Worm (Caenorhabditis elegans) whole organism, midembryonic: ENCODE data around the gene K10C2.6.

ENCODE experiments used
- T22C8.4 ChIP-seq: fragments of 200-800 bp; sonication (Bioruptor generic); IDR thresholded peaks from 2 replicates; pipeline ENCODE4 v1.3.6; 2022; ENCODE audit warnings: missing genetic modification characterization, missing compliant biosample characterization
- cog-1 ChIP-seq: sonication (generic microtip); optimal IDR thresholded peaks from 2 replicates; lab custom pipeline; 2016; ENCODE audit warnings: missing genetic modification characterization, missing compliant biosample characterization
- flt-1 ChIP-seq: fragments of 200-800 bp; sonication (Bioruptor generic); IDR thresholded peaks from 2 replicates; pipeline ENCODE4 v1.3.6; 2022; ENCODE audit warnings: missing genetic modification characterization, missing compliant biosample characterization
- klf-2 ChIP-seq: fragments of 200-800 bp; sonication (Bioruptor generic); conservative IDR thresholded peaks from 2 replicates; pipeline ENCODE4 v1.3.6; 2022; ENCODE audit warnings: missing genetic modification reagents, missing genetic modification characterization, missing compliant biosample characterization
- med-1 ChIP-seq: sonication (generic microtip); optimal IDR thresholded peaks from 2 replicates; lab custom pipeline; 2017; ENCODE audit warnings: missing genetic modification characterization, mild to moderate bottlenecking, missing compliant biosample characterization, antibody characterized with exemption, missing genetic modification reagents; ENCODE audit not compliant: insufficient read depth
- ref-1 ChIP-seq: fragments of 200-800 bp; sonication (Bioruptor generic); conservative IDR thresholded peaks from 2 replicates; pipeline ENCODE4 v1.3.6; 2022; ENCODE audit warnings: missing genetic modification reagents, missing genetic modification characterization, missing compliant biosample characterization
- tab-1 ChIP-seq: fragments of 200-800 bp; sonication (Bioruptor generic); IDR thresholded peaks from 2 replicates; pipeline ENCODE4 v1.3.6; 2022; ENCODE audit warnings: missing genetic modification characterization, missing compliant biosample characterization
- ztf-23 ChIP-seq: fragments of 200-800 bp; sonication (Bioruptor generic); IDR thresholded peaks from 2 replicates; pipeline ENCODE4 v1.3.6; 2022; ENCODE audit warnings: missing genetic modification reagents, missing genetic modification characterization, missing compliant biosample characterization
- ztf-29 ChIP-seq: fragments of 200-800 bp; sonication (Bioruptor generic); IDR thresholded peaks from 2 replicates; pipeline ENCODE4 v1.3.6; 2022; ENCODE audit warnings: missing genetic modification reagents, missing genetic modification characterization, missing compliant biosample characterization

The K10C2.6 gene

DNA sequence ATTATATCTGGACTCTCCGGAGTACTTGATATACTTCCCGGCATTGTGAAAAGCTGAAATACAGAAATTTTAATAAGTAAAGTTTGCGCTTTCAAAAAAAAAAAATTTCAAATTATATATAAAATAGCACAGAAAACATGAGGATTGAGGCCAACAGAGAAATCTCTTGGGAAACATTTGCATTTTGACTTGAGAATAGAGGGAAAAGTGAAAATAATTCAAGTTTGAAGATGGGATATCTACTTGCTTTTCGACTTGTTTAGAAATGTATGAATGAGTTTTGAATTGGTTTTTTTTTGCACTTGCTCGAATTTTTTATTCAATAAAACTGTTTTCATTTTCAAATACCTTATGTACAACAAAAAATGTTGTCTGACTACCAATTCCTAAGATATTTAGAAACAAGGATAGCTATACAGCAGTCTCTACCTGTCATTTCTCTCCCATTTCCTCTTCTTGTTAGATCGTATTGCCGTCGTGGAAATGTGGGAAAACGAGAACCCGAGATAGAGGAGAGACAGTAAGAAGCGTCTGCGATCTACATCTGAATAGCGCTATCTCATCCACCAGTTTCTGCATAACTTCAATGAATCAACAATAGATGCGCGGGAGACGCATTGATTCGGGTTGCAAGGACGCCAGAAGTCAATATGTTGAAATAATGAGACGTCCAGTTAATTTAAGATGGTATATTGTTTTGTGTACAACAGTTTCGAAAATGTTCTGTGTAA lies 34.7 kb upstream of the K10C2.6 start, which contains the start of gene T22E5.6:
Gene T22E5.6 (minus strand): TSS at position 51 of the 731 bp plus-strand sequence.
- TF ChIP-seq ref-1 (no peak), ztf-29 (GFP tag; lab: Robert Waterston, UW) (no peak), ztf-23 (no peak), klf-2 (GFP tag; lab: Robert Waterston, UW) (no peak), flt-1 (GFP tag; lab: Robert Waterston, UW) (no peak), tab-1 (GFP tag; lab: Robert Waterston, UW) (no peak), T22C8.4 (GFP tag; lab: Robert Waterston, UW) (no peak), med-1 (GFP tag; lab: Kevin White, UChicago) (no peak), cog-1 (tag; lab: Kevin White, UChicago) (no peak)

ce11 chrX:6419113-6419512 lies 32.1 kb upstream of the K10C2.6 start:
- TF ChIP-seq tab-1 (GFP tag; lab: Robert Waterston, UW) (no peak), flt-1 (GFP tag; lab: Robert Waterston, UW) (no peak), cog-1 (tag; lab: Kevin White, UChicago) (no peak)

ce11 chrX:6420681-6421080 lies 30.6 kb upstream of the K10C2.6 start, which contains the start of gene K10C2.12:
Gene K10C2.12, minus strand, starts transcription at chrX:6420781.
- TF ChIP-seq klf-2 (GFP tag; lab: Robert Waterston, UW) (no peak), tab-1 (GFP tag; lab: Robert Waterston, UW) (no peak), ztf-23 (no peak), T22C8.4 (GFP tag; lab: Robert Waterston, UW) (no peak), flt-1 (GFP tag; lab: Robert Waterston, UW) (no peak), ztf-29 (GFP tag; lab: Robert Waterston, UW) (no peak), med-1 (GFP tag; lab: Kevin White, UChicago) (no peak), cog-1 (tag; lab: Kevin White, UChicago) (no peak), ref-1 (no peak)

DNA sequence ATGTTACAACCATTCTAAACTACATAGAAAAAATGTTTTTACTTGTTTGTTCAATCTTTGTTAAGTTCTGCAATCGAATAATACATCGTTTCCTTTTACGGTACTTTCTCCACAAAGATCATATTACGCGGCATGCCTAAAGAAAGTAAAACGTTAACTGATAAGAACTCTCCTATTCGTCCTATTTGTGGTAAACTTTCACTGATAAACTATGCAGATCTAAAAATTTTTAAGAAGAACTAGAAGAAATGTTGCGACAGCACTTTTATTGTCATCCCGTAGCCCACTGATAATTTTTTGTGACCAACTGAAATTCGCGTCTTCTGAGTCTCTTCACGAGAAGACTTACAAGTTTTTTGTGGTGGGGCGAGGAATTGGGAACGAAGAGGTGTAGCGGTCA lies 24.1 kb upstream of the K10C2.6 start:
- no peak for TF ChIP-seq med-1 (GFP tag; lab: Kevin White, UChicago)
- no peak for TF ChIP-seq T22C8.4 (GFP tag; lab: Robert Waterston, UW)
- TF ChIP-seq klf-2 (GFP tag; lab: Robert Waterston, UW), result no peak
- TF ChIP-seq cog-1 (tag; lab: Kevin White, UChicago), result no peak
- no peak for TF ChIP-seq ztf-29 (GFP tag; lab: Robert Waterston, UW)
- TF ChIP-seq ztf-23, result no peak
- no peak for TF ChIP-seq tab-1 (GFP tag; lab: Robert Waterston, UW)
- TF ChIP-seq ref-1, result no peak
- TF ChIP-seq flt-1 (GFP tag; lab: Robert Waterston, UW), result no peak

- TF ChIP-seq tab-1 (GFP tag; lab: Robert Waterston, UW), result no peak
- TF ChIP-seq ref-1, result no peak
- no peak for TF ChIP-seq T22C8.4 (GFP tag; lab: Robert Waterston, UW)
- TF ChIP-seq ztf-23, result no peak
- no peak for TF ChIP-seq flt-1 (GFP tag; lab: Robert Waterston, UW)
- TF ChIP-seq klf-2 (GFP tag; lab: Robert Waterston, UW), result no peak
- TF ChIP-seq ztf-29 (GFP tag; lab: Robert Waterston, UW), result no peak
These were observed 21.7 kb upstream of the K10C2.6 start for ce11 chrX:6429552-6429951.

- TF ChIP-seq klf-2 (GFP tag; lab: Robert Waterston, UW) (no peak), med-1 (GFP tag; lab: Kevin White, UChicago) (no peak), ztf-29 (GFP tag; lab: Robert Waterston, UW) (no peak), ref-1 (no peak)
These were observed 20.7 kb upstream of the K10C2.6 start, which contains the start of gene ctsa-2 for ce11 chrX:6430510-6430909. Gene ctsa-2, minus strand, starts transcription at chrX:6430610.

ce11 chrX:6433688-6434087 lies 17.6 kb upstream of the K10C2.6 start, which contains the start of gene K10C2.2:
Gene K10C2.2, minus strand, starts transcription at chrX:6433788.
- TF ChIP-seq flt-1 (GFP tag; lab: Robert Waterston, UW) (no peak), med-1 (GFP tag; lab: Kevin White, UChicago) (no peak), cog-1 (tag; lab: Kevin White, UChicago) (no peak), ref-1 (no peak), ztf-23 (no peak), tab-1 (GFP tag; lab: Robert Waterston, UW) (no peak), klf-2 (GFP tag; lab: Robert Waterston, UW) (no peak), ztf-29 (GFP tag; lab: Robert Waterston, UW) (no peak), T22C8.4 (GFP tag; lab: Robert Waterston, UW) (no peak)

DNA sequence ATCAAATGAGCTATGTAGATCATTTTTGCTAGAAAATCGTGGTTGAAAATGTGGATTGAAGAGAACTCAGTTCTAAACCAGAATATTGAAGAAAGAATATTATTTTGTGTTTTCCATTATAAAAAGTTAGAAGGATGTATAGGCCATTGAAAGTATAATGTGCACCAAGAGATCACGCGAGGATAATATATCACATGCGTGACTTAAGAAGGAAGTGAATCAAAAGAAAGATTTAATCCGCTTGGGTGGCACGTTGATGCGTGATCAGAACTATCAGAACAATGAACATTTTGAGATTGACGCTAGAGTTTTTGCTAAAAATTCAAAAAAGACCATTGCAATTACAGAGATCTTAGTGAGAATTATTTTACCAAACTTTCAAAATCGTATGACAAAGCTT lies 15.4 kb upstream of the K10C2.6 start:
- TF ChIP-seq ref-1, result no peak
- no peak for TF ChIP-seq flt-1 (GFP tag; lab: Robert Waterston, UW)
- no peak for TF ChIP-seq T22C8.4 (GFP tag; lab: Robert Waterston, UW)
- TF ChIP-seq cog-1 (tag; lab: Kevin White, UChicago), result no peak
- TF ChIP-seq med-1 (GFP tag; lab: Kevin White, UChicago), result no peak

DNA sequence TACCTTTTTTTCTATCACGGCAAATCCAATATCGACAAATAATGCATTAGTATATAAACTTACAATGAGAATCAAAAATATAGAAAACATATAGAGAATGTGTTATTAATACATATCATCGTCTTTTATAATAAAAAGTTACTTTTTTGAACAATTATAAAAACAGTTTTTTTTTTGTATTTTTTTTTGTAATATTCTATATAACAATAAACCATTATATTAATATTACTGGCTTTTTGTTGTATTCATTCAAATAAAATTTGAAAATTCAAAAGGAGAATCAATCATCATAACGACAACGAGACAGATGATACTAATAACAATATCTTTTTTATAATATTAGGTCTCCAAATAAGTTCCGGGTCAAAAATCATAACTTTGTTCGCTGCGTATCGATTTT lies 13.7 kb upstream of the K10C2.6 start, which contains the start of gene K10C2.8:
Gene K10C2.8 (minus strand): TSS at position 101 of the 400 bp plus-strand sequence.
- no peak for TF ChIP-seq cog-1 (tag; lab: Kevin White, UChicago)
- no peak for TF ChIP-seq ref-1
- TF ChIP-seq med-1 (GFP tag; lab: Kevin White, UChicago), result no peak
- no peak for TF ChIP-seq T22C8.4 (GFP tag; lab: Robert Waterston, UW)
- TF ChIP-seq ztf-29 (GFP tag; lab: Robert Waterston, UW), result no peak

ce11 chrX:6440464-6440863 lies 10.8 kb upstream of the K10C2.6 start, which contains the start of gene K10C2.14:
Gene K10C2.14, minus strand, starts transcription at chrX:6440564.
- TF ChIP-seq ztf-23 (no peak), tab-1 (GFP tag; lab: Robert Waterston, UW) (no peak), T22C8.4 (GFP tag; lab: Robert Waterston, UW) (no peak), med-1 (GFP tag; lab: Kevin White, UChicago) (no peak), cog-1 (tag; lab: Kevin White, UChicago) (no peak), flt-1 (GFP tag; lab: Robert Waterston, UW) (no peak), klf-2 (GFP tag; lab: Robert Waterston, UW) (no peak), ztf-29 (GFP tag; lab: Robert Waterston, UW) (no peak), ref-1 (no peak)
